Worm (Caenorhabditis elegans) whole organism, L1 larva: ENCODE results near the gene sgcb-1.

Experiments used
- C34B4.2 ChIP-seq: sonication (generic microtip); optimal IDR thresholded peaks from 2 replicates; lab custom pipeline; 2017; ENCODE audit warnings: mild to moderate bottlenecking, missing genetic modification characterization, missing compliant biosample characterization
- F16B12.6 ChIP-seq: fragments of 150-350 bp; optimal IDR thresholded peaks from 2 replicates; lab custom pipeline; 2014; ENCODE audit warnings: missing biosample characterization, missing genetic modification characterization
- Y116A8C.19 ChIP-seq: sonication (generic microtip); optimal IDR thresholded peaks from 2 replicates; lab custom pipeline; 2016; ENCODE audit warnings: missing compliant biosample characterization, missing genetic modification characterization, borderline replicate concordance
- alr-1 ChIP-seq: fragments of 200-800 bp; sonication (Bioruptor generic); optimal IDR thresholded peaks from 2 replicates; lab custom pipeline; 2018; ENCODE audit warnings: borderline replicate concordance, mild to moderate bottlenecking, missing genetic modification characterization, missing compliant biosample characterization
- ama-1 ChIP-seq: fragments of 150-350 bp; optimal IDR thresholded peaks from 2 replicates; lab custom pipeline; 2014
- ceh-82 ChIP-seq, 3 experiments: fragments of 150-350 bp in 1 of 3; sonication (generic microtip) in 2 of 3; optimal IDR thresholded peaks; 2 replicates each; lab custom pipeline; 2014 to 2017; ENCODE audit warnings: missing biosample characterization in 3 of 3, missing genetic modification characterization in 3 of 3
- ceh-88 ChIP-seq: fragments of 200-800 bp; sonication (Bioruptor generic); IDR thresholded peaks from 2 replicates; pipeline ENCODE4 v1.3.6; 2022; ENCODE audit warnings: missing genetic modification characterization, missing compliant biosample characterization
- ceh-90 ChIP-seq: sonication (generic microtip); optimal IDR thresholded peaks from 2 replicates; lab custom pipeline; 2016; ENCODE audit warnings: missing genetic modification characterization, missing compliant biosample characterization
- ces-1 ChIP-seq: fragments of 150-350 bp; optimal IDR thresholded peaks from 2 replicates; lab custom pipeline; 2014; ENCODE audit warnings: missing biosample characterization, missing genetic modification reagents, missing genetic modification characterization
- dsc-1 ChIP-seq: sonication (generic microtip); optimal IDR thresholded peaks from 2 replicates; lab custom pipeline; 2016; ENCODE audit warnings: mild to moderate bottlenecking, missing genetic modification characterization, missing compliant biosample characterization
- egl-13 ChIP-seq: sonication (generic microtip); optimal IDR thresholded peaks from 2 replicates; lab custom pipeline; 2016; ENCODE audit warnings: missing genotype, missing genetic modification reagents, missing genetic modification characterization, missing compliant biosample characterization
- elt-2 ChIP-seq: sonication (generic microtip); optimal IDR thresholded peaks from 2 replicates; lab custom pipeline; 2016; ENCODE audit warnings: missing genetic modification characterization, mild to moderate bottlenecking, inconsistent platforms, missing compliant biosample characterization, missing genetic modification reagents
- elt-3 ChIP-seq, 6 experiments: fragments of 150-350 bp in 1 of 6; sonication (generic microtip); optimal IDR thresholded peaks; 2 replicates each; lab custom pipeline; 2017 to 2018; ENCODE audit warnings: missing biosample characterization in 6 of 6, missing genetic modification characterization in 6 of 6, inconsistent platforms in 1 of 6
- fkh-4 ChIP-seq: sonication (generic microtip); optimal IDR thresholded peaks from 2 replicates; lab custom pipeline; 2016; ENCODE audit warnings: missing compliant biosample characterization, missing genetic modification characterization, borderline replicate concordance
- grh-1 ChIP-seq: fragments of 200-800 bp; sonication (Bioruptor generic); IDR thresholded peaks from 2 replicates; pipeline ENCODE4 v1.3.6; 2022; ENCODE audit warnings: missing genetic modification reagents, missing genetic modification characterization, missing compliant biosample characterization
- hlh-17 ChIP-seq: fragments of 200-800 bp; sonication (Bioruptor generic); optimal IDR thresholded peaks from 2 replicates; lab custom pipeline; 2018; ENCODE audit warnings: missing genetic modification characterization, mild to moderate bottlenecking, missing compliant biosample characterization, moderate library complexity, borderline replicate concordance
- isw-1 ChIP-seq: fragments of 200-800 bp; sonication (Bioruptor generic); IDR thresholded peaks from 2 replicates; pipeline ENCODE4 v1.3.6; 2022; ENCODE audit warnings: missing genetic modification characterization, missing compliant biosample characterization
- lin-15B ChIP-seq: fragments of 150-350 bp; sonication (generic microtip); optimal IDR thresholded peaks from 3 replicates; lab custom pipeline; 2014; ENCODE audit warnings: missing biosample characterization, missing genetic modification characterization
- lin-35 ChIP-seq, 2 experiments: fragments of 150-350 bp; optimal IDR thresholded peaks; 2 replicates each; lab custom pipeline; 2014; ENCODE audit warnings: missing biosample characterization in 2 of 2, missing genetic modification characterization in 2 of 2, missing genetic modification reagents in 2 of 2
- lsy-2 ChIP-seq, 2 experiments: fragments of 150-350 bp; optimal IDR thresholded peaks; 2 replicates each; lab custom pipeline; 2014; ENCODE audit warnings: missing biosample characterization in 2 of 2, missing genetic modification characterization in 2 of 2
- mab-9 ChIP-seq: fragments of 200-800 bp; sonication (Bioruptor generic); IDR thresholded peaks from 2 replicates; pipeline ENCODE4 v1.3.6; 2022; ENCODE audit warnings: missing genetic modification reagents, missing genetic modification characterization, missing compliant biosample characterization
- mdl-1 ChIP-seq, 2 experiments: fragments of 150-350 bp; optimal IDR thresholded peaks; 2 replicates each; lab custom pipeline; 2014 to 2017; ENCODE audit warnings: missing biosample characterization in 2 of 2, missing genetic modification characterization in 2 of 2, inconsistent platforms in 1 of 2
- mep-1 ChIP-seq: fragments of 150-350 bp; optimal IDR thresholded peaks from 2 replicates; lab custom pipeline; 2014; ENCODE audit warnings: missing biosample characterization, missing genetic modification characterization
- nhr-11 ChIP-seq: fragments of 150-350 bp; optimal IDR thresholded peaks from 2 replicates; lab custom pipeline; 2014; ENCODE audit warnings: missing biosample characterization, missing genetic modification characterization
- nhr-20 ChIP-seq: sonication (generic microtip); optimal IDR thresholded peaks from 2 replicates; lab custom pipeline; 2016; ENCODE audit warnings: mild to moderate bottlenecking, missing genetic modification characterization, missing compliant biosample characterization
- nhr-237 ChIP-seq: fragments of 150-350 bp; optimal IDR thresholded peaks from 2 replicates; lab custom pipeline; 2014; ENCODE audit warnings: missing biosample characterization, missing genetic modification characterization
- nhr-28 ChIP-seq: fragments of 150-350 bp; optimal IDR thresholded peaks from 2 replicates; lab custom pipeline; 2014; ENCODE audit warnings: missing biosample characterization, missing genetic modification characterization
- nhr-47 ChIP-seq: sonication (generic microtip); optimal IDR thresholded peaks from 2 replicates; lab custom pipeline; 2016; ENCODE audit warnings: mild to moderate bottlenecking, missing genetic modification characterization, moderate library complexity, missing compliant biosample characterization
- nhr-76 ChIP-seq: sonication (generic microtip); optimal IDR thresholded peaks from 2 replicates; lab custom pipeline; 2017; ENCODE audit warnings: missing biosample characterization, missing genetic modification characterization
- nhr-84 ChIP-seq: sonication (generic microtip); optimal IDR thresholded peaks from 2 replicates; lab custom pipeline; 2017; ENCODE audit warnings: missing biosample characterization, missing genetic modification characterization
- nhr-85 ChIP-seq: sonication (generic microtip); peaks from one replicate; lab custom pipeline; 2016; ENCODE audit warnings: missing genetic modification characterization, inconsistent platforms, missing compliant biosample characterization
- pqm-1 ChIP-seq: sonication (generic microtip); optimal IDR thresholded peaks from 3 replicates; lab custom pipeline; 2017; ENCODE audit warnings: missing biosample characterization, missing genetic modification characterization
- skn-1 ChIP-seq: fragments of 150-350 bp; optimal IDR thresholded peaks from 2 replicates; lab custom pipeline; 2014; ENCODE audit warnings: missing biosample characterization, missing genetic modification characterization
- snpc-4 ChIP-seq: fragments of 150-350 bp; optimal IDR thresholded peaks from 2 replicates; lab custom pipeline; 2014; ENCODE audit warnings: missing biosample characterization, missing genetic modification characterization
- snu-23 ChIP-seq: sonication (generic microtip); optimal IDR thresholded peaks from 2 replicates; lab custom pipeline; 2016; ENCODE audit warnings: missing genetic modification characterization, missing compliant biosample characterization
- sox-4 ChIP-seq: sonication (generic microtip); optimal IDR thresholded peaks from 2 replicates; lab custom pipeline; 2016; ENCODE audit warnings: missing genetic modification characterization, missing compliant biosample characterization
- sptf-1 ChIP-seq: fragments of 150-350 bp; optimal IDR thresholded peaks from 2 replicates; lab custom pipeline; 2014; ENCODE audit warnings: missing biosample characterization, missing genetic modification characterization
- sup-37 ChIP-seq: fragments of 200-800 bp; sonication (Bioruptor generic); optimal IDR thresholded peaks from 2 replicates; lab custom pipeline; 2018; ENCODE audit warnings: mild to moderate bottlenecking, missing genetic modification characterization, missing compliant biosample characterization
- swsn-7 ChIP-seq: sonication (generic microtip); optimal IDR thresholded peaks from 2 replicates; lab custom pipeline; 2016; ENCODE audit warnings: missing genetic modification characterization, missing compliant biosample characterization
- unc-130 ChIP-seq: fragments of 150-350 bp; optimal IDR thresholded peaks from 2 replicates; lab custom pipeline; 2017; ENCODE audit warnings: missing biosample characterization, missing genetic modification characterization, inconsistent platforms
- unc-30 ChIP-seq: sonication (generic microtip); optimal IDR thresholded peaks from 2 replicates; lab custom pipeline; 2017; ENCODE audit warnings: missing biosample characterization, missing genetic modification characterization
- unc-62 ChIP-seq: fragments of 150-350 bp; optimal IDR thresholded peaks from 2 replicates; lab custom pipeline; 2014; ENCODE audit warnings: missing biosample characterization, missing genetic modification reagents, missing genetic modification characterization
- unc-86 ChIP-seq: sonication (generic microtip); optimal IDR thresholded peaks from 2 replicates; lab custom pipeline; 2016; ENCODE audit warnings: missing genetic modification characterization, missing compliant biosample characterization
- unc-98 ChIP-seq: fragments of 200-800 bp; sonication (Bioruptor generic); IDR thresholded peaks from 2 replicates; pipeline ENCODE4 v1.3.6; 2022; ENCODE audit warnings: missing genetic modification characterization, missing compliant biosample characterization
- xbp-1 ChIP-seq: sonication (generic microtip); optimal IDR thresholded peaks from 2 replicates; lab custom pipeline; 2016; ENCODE audit warnings: missing genetic modification characterization, missing compliant biosample characterization
- zag-1 ChIP-seq: fragments of 150-350 bp; optimal IDR thresholded peaks from 2 replicates; lab custom pipeline; 2014; ENCODE audit warnings: missing biosample characterization, missing genetic modification characterization
- ztf-11 ChIP-seq, 2 experiments: sonication (generic microtip); optimal IDR thresholded peaks; 2 replicates each; lab custom pipeline; 2016 to 2017; ENCODE audit warnings: missing genetic modification characterization in 2 of 2, missing biosample characterization in 1 of 2, missing compliant biosample characterization in 1 of 2

Gene sgcb-1

DNA sequence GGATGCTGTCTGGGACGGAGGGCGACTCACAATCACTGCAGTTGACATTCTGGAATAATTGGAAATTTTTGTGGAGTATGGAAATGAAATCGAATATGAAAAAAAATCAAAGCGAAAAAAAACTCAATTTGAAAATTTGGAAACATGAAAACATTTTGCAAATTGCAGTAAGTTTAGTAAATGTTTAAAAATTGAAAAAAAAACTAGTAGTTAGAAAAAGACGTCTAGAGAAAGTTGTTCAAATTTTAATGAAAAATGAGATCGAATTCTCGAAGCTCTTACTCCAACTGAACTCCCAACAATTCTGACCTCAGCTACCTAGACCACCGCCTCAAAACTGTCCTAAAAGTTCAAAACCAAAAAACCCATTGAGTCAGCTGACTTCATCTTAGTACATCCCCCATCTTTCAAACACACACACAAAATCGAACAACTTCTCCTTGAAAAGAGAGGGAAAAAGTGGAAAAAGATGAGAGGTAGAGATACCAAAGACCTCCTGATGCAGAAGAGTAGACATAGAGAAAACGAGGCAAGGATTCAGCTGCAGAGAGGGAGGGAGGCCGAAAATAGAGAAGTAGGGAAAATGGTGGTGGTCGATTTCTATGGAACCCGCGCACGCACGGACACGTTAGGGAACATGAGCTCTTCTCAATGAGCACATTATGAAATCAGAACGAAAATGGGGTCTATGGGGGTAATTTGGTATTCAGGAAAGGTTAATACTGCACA is 2.9 kb upstream of the sgcb-1 start, which contains the start of gene K01A2.10 (continued):
- TF ChIP-seq F16B12.6 (tag; lab: Kevin White, UChicago) (no peak), elt-3 (tag; optimal IDR thresholded peaks at IDR 0.05; lab: Kevin White, UChicago) (peak in 1 of 6 experiments; percentile 65), lin-35 (GFP tag; optimal IDR thresholded peaks at IDR 0.05; lab: Kevin White, UChicago) (peak; percentile 39 to 56), Y116A8C.19 (tag; lab: Kevin White, UChicago) (no peak), sptf-1 (no peak), lin-15B (no peak), alr-1 (tag; lab: Kevin White, UChicago) (no peak), mdl-1 (tag; optimal IDR thresholded peaks at IDR 0.05; lab: Kevin White, UChicago) (peak in 1 of 2 experiments; percentile 51), nhr-237 (no peak), unc-30 (tag; lab: Kevin White, UChicago) (no peak), ceh-82 (tag; optimal IDR thresholded peaks at IDR 0.05; lab: Kevin White, UChicago) (peak; percentile 3 to 58 (median 17)), mab-9 (GFP tag; lab: Robert Waterston, UW) (no peak), mep-1 (tag; lab: Kevin White, UChicago) (peak; percentile 80), ceh-90 (tag; lab: Kevin White, UChicago) (no peak), swsn-7 (tag; lab: Kevin White, UChicago) (peak; percentile 37), unc-62 (GFP tag; lab: Kevin White, UChicago) (no peak), isw-1 (GFP tag; lab: Robert Waterston, UW) (no peak), nhr-76 (tag; lab: Kevin White, UChicago) (no peak), elt-2 (no peak), unc-98 (GFP tag; lab: Robert Waterston, UW) (no peak), nhr-11 (tag; lab: Kevin White, UChicago) (no peak), ztf-11 (tag; optimal IDR thresholded peaks at IDR 0.05; lab: Kevin White, UChicago) (no peak), fkh-4 (tag; lab: Kevin White, UChicago) (no peak), nhr-47 (tag; lab: Kevin White, UChicago) (peak; percentile 19), dsc-1 (tag; lab: Kevin White, UChicago) (no peak), nhr-84 (tag; lab: Kevin White, UChicago) (no peak), nhr-28 (tag; lab: Kevin White, UChicago) (no peak), ceh-88 (GFP tag; lab: Robert Waterston, UW) (no peak), egl-13 (tag; lab: Kevin White, UChicago) (no peak), sox-4 (tag; lab: Kevin White, UChicago) (no peak), snu-23 (peak; percentile 70), xbp-1 (tag; lab: Kevin White, UChicago) (peak; percentile 18), sup-37 (GFP tag; lab: Kevin White, UChicago) (no peak), skn-1 (tag; lab: Kevin White, UChicago) (peak; percentile 56), grh-1 (GFP tag; lab: Robert Waterston, UW) (no peak), ama-1 (lab: Kevin White, UChicago) (peak; percentile 13), unc-130 (tag; lab: Kevin White, UChicago) (peak; percentile 43), lsy-2 (tag; optimal IDR thresholded peaks at IDR 0.05; lab: Kevin White, UChicago) (peak; percentile 5 to 72)

ce11 chrII:332419-332818 is 6.3 kb downstream of the sgcb-1 start, which contains the start of gene cbn-1:
TSS of gene cbn-1 (minus strand) at chrII:332519.
- TF ChIP-seq zag-1 (tag; lab: Kevin White, UChicago) = no peak
- no peak for TF ChIP-seq unc-86 (tag; lab: Kevin White, UChicago)
- TF ChIP-seq nhr-20 (tag; lab: Kevin White, UChicago) = no peak
- no peak for TF ChIP-seq C34B4.2
- TF ChIP-seq nhr-85 (tag; lab: Kevin White, UChicago) = no peak
- TF ChIP-seq elt-2 = no peak
- TF ChIP-seq hlh-17 = no peak
- no peak for TF ChIP-seq snpc-4 (tag; lab: Kevin White, UChicago)
- no peak for TF ChIP-seq pqm-1 (tag; lab: Kevin White, UChicago)
- no peak for TF ChIP-seq ces-1 (GFP tag; lab: Kevin White, UChicago)
- no peak for TF ChIP-seq sox-4 (tag; lab: Kevin White, UChicago)
